Fruit fly (Drosophila melanogaster): ENCODE measurements around the gene Rpt2.

The Rpt2 gene

DNA sequence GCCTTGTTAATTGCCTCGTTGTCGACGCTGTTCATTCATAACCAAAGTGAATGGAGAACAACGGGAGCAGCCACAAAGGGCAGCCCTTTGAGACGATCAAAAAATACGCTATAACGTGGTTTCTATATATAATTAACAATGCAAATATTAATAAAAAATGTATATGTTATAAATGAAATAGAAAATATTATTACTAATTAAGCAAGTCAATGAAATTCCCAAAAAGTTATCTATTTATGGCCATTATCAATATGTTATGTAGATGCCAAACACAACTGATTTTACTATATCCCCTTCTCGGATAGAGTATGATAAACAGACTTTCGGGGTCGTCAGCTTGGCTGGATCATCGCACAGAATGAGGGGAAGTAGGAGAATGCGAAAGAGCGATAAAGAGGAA lies 38.1 kb upstream of the Rpt2 start:
- peak; percentile 17 for TF ChIP-seq Ets96B (tag; optimal IDR thresholded peaks at IDR 0.05)
- TF ChIP-seq CG8632 (GFP tag; optimal IDR thresholded peaks at IDR 0.05): peak; percentile 24
- peak; percentile 0 for TF ChIP-seq CG11902 (GFP tag; optimal IDR thresholded peaks at IDR 0.05)
- TF ChIP-seq CG32006 (GFP tag; optimal IDR thresholded peaks at IDR 0.05): peak; percentile 13
- TF ChIP-seq CG10631 (GFP tag; optimal IDR thresholded peaks at IDR 0.05): peak; percentile 1
- TF ChIP-seq CG6792 (GFP tag; optimal IDR thresholded peaks at IDR 0.05): no peak
- TF ChIP-seq CG3032 (tag; optimal IDR thresholded peaks at IDR 0.05): no peak
- peak; percentile 7 for TF ChIP-seq achi (GFP tag; optimal IDR thresholded peaks at IDR 0.05)
- TF ChIP-seq CG10669 (GFP tag; optimal IDR thresholded peaks at IDR 0.05): peak; percentile 26

- TF ChIP-seq Sox102F (GFP tag; optimal IDR thresholded peaks at IDR 0.05): no peak
- peak; percentile 12 for TF ChIP-seq Eip78C (GFP tag)
- TF ChIP-seq CG8319 (GFP tag; optimal IDR thresholded peaks at IDR 0.05): no peak
- peak; percentile 12 for TF ChIP-seq svp (GFP tag)
- TF ChIP-seq Met (GFP tag; optimal IDR thresholded peaks at IDR 0.05): no peak
- no peak for TF ChIP-seq CG7368 (GFP tag; optimal IDR thresholded peaks at IDR 0.05)
- TF ChIP-seq CG11294 (GFP tag; IDR thresholded peaks at IDR 0.05): no peak
- TF ChIP-seq Hr4 (GFP tag; optimal IDR thresholded peaks at IDR 0.05): no peak
- no peak for TF ChIP-seq Ets21C (GFP tag; optimal IDR thresholded peaks at IDR 0.05)
- no peak for TF ChIP-seq CG10669 (GFP tag; optimal IDR thresholded peaks at IDR 0.05)
Observed at dm6 chr3R:23964913-23965718, 33.8 kb upstream of the Rpt2 start.

DNA sequence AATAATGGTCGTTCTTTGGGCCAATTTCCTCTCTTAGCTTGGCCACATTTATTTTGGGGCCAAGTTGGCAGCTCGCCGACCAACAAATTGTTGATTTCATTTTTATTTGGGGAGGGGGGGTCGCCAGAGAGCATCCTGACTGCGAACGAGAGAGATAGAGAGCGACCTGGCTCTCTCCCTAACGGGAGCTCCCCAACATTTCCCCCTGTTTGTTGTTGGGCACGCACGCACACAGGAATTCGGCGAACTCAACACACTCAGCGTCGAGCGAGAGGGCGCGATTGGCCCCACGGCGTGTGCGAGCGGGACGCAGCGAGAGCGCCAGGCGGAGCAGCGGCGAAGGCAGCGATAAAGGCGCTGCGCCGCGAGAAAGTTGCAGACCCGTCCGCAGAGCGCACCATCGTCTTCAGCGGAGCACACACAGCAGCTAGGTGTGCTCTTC lies 31.4 kb upstream of the Rpt2 start, which contains the start of gene CG31140:
Gene CG31140, plus strand, starts transcription at position 400 of the 442 bp plus-strand sequence.
- TF ChIP-seq CG4318 (GFP tag; optimal IDR thresholded peaks at IDR 0.05) (no peak), Ets96B (tag; optimal IDR thresholded peaks at IDR 0.05) (peak; percentile 27), svp (GFP tag) (peak; percentile 45), Sox14 (GFP tag; optimal IDR thresholded peaks at IDR 0.05) (no peak), CG7368 (GFP tag; optimal IDR thresholded peaks at IDR 0.05) (peak; percentile 47), cyc (GFP tag; optimal IDR thresholded peaks at IDR 0.05) (no peak), CG6792 (GFP tag; optimal IDR thresholded peaks at IDR 0.05) (no peak), CG8632 (GFP tag; optimal IDR thresholded peaks at IDR 0.05) (no peak), fd85E (GFP tag; optimal IDR thresholded peaks at IDR 0.05) (peak; percentile 31), Eip78C (GFP tag) (peak; percentile 80), CG10631 (GFP tag; optimal IDR thresholded peaks at IDR 0.05) (no peak), Eip75B (GFP tag; optimal IDR thresholded peaks at IDR 0.05) (peak; percentile 31), CG11902 (GFP tag; optimal IDR thresholded peaks at IDR 0.05) (no peak), CG9139 (GFP tag; optimal IDR thresholded peaks at IDR 0.05) (no peak), CG6163 (GFP tag; IDR thresholded peaks at IDR 0.05) (peak; percentile 57; the same call in 2 of the 3 replicates), CG6808 (GFP tag; optimal IDR thresholded peaks at IDR 0.05) (peak; percentile 27), CG3919 (GFP tag; optimal IDR thresholded peaks at IDR 0.05) (peak; percentile 42), CG15336 (GFP tag; IDR thresholded peaks at IDR 0.05) (peak; percentile 21; the same call in 1 of the 2 replicates), achi (GFP tag; optimal IDR thresholded peaks at IDR 0.05) (no peak), CG16779 (tag; optimal IDR thresholded peaks at IDR 0.05) (peak; percentile 54), OdsH (GFP tag; optimal IDR thresholded peaks at IDR 0.05) (no peak), CG1621 (tag; optimal IDR thresholded peaks at IDR 0.05) (peak; percentile 48), dsx (GFP tag; optimal IDR thresholded peaks at IDR 0.05; ENCODE audit: poor library complexity, severe bottlenecking) (peak; percentile 46), CG8319 (GFP tag; optimal IDR thresholded peaks at IDR 0.05) (no peak), CG11762 (GFP tag; optimal IDR thresholded peaks at IDR 0.05; ENCODE audit: insufficient read depth) (no peak), Met (GFP tag; optimal IDR thresholded peaks at IDR 0.05) (no peak), Lpt (GFP tag; optimal IDR thresholded peaks at IDR 0.05) (peak; percentile 31), topi (GFP tag; optimal IDR thresholded peaks at IDR 0.05) (no peak), CG8119 (GFP tag; IDR thresholded peaks at IDR 0.05) (peak; percentile 48; the same call in 2 of the 3 replicates), net (GFP tag; optimal IDR thresholded peaks at IDR 0.05) (peak; percentile 46), Gug (GFP tag; IDR thresholded peaks at IDR 0.05) (no peak), Smox (GFP tag; optimal IDR thresholded peaks at IDR 0.05) (no peak), CG6854 (GFP tag; optimal IDR thresholded peaks at IDR 0.05) (peak; percentile 79), lz (GFP tag; optimal IDR thresholded peaks at IDR 0.05) (no peak), esn (GFP tag; optimal IDR thresholded peaks at IDR 0.05) (peak; percentile 25), eg (GFP tag; IDR thresholded peaks at IDR 0.05) (peak; percentile 48; the same call in 2 of the 3 replicates), pdm3 (GFP tag; optimal IDR thresholded peaks at IDR 0.05) (no peak), Sox102F (GFP tag; optimal IDR thresholded peaks at IDR 0.05) (peak; percentile 23), dac (GFP tag; optimal IDR thresholded peaks at IDR 0.05) (no peak)
